Worm (Caenorhabditis elegans) whole organism, midembryonic: ENCODE results near the gene D1005.2.
"Not testable (repeated sequence)": the region's sequence is repeated elsewhere in the genome, so short reads cannot be mapped to it uniquely, and the experiment has no call there.

Source experiments
- T22C8.4 ChIP-seq: fragments of 200-800 bp; sonication (Bioruptor generic); IDR thresholded peaks from 2 replicates; pipeline ENCODE4 v1.3.6; 2022; ENCODE audit warnings: missing genetic modification characterization, missing compliant biosample characterization
- klf-2 ChIP-seq: fragments of 200-800 bp; sonication (Bioruptor generic); conservative IDR thresholded peaks from 2 replicates; pipeline ENCODE4 v1.3.6; 2022; ENCODE audit warnings: missing genetic modification reagents, missing genetic modification characterization, missing compliant biosample characterization
- med-1 ChIP-seq: sonication (generic microtip); optimal IDR thresholded peaks from 2 replicates; lab custom pipeline; 2017; ENCODE audit warnings: missing genetic modification characterization, mild to moderate bottlenecking, missing compliant biosample characterization, antibody characterized with exemption, missing genetic modification reagents; ENCODE audit not compliant: insufficient read depth
- ref-1 ChIP-seq: fragments of 200-800 bp; sonication (Bioruptor generic); conservative IDR thresholded peaks from 2 replicates; pipeline ENCODE4 v1.3.6; 2022; ENCODE audit warnings: missing genetic modification reagents, missing genetic modification characterization, missing compliant biosample characterization
- tab-1 ChIP-seq: fragments of 200-800 bp; sonication (Bioruptor generic); IDR thresholded peaks from 2 replicates; pipeline ENCODE4 v1.3.6; 2022; ENCODE audit warnings: missing genetic modification characterization, missing compliant biosample characterization
- ztf-23 ChIP-seq: fragments of 200-800 bp; sonication (Bioruptor generic); IDR thresholded peaks from 2 replicates; pipeline ENCODE4 v1.3.6; 2022; ENCODE audit warnings: missing genetic modification reagents, missing genetic modification characterization, missing compliant biosample characterization

DNA sequence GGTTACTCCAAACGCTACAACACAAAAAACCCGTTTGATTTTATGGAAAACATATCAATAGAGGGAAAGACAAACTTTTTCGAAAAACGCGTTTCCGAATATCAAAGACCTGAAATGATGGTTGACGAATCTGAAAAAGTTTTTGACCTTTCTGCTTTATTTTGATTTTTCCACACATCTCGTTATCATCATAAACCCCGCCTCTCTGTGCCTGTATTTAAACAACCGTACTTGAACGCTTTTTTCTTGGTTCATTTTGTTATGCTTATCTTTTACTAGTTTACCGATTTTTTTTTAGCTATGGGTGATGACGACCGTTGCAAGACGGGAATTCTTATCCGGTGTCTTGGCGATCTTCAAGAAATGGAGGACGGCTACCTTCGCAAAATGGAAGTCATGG lies 28.1 kb upstream of the D1005.2 start, which contains the start of gene F19G12.1:
- TF ChIP-seq ztf-23; T22C8.4; ref-1; med-1 (GFP tag; lab: Kevin White, UChicago); tab-1; klf-2 (GFP tag; lab: Robert Waterston, UW): not testable (repeated sequence)
